Fruit fly (Drosophila melanogaster): ENCODE measurements around the gene REPTOR-BP.

DNA sequence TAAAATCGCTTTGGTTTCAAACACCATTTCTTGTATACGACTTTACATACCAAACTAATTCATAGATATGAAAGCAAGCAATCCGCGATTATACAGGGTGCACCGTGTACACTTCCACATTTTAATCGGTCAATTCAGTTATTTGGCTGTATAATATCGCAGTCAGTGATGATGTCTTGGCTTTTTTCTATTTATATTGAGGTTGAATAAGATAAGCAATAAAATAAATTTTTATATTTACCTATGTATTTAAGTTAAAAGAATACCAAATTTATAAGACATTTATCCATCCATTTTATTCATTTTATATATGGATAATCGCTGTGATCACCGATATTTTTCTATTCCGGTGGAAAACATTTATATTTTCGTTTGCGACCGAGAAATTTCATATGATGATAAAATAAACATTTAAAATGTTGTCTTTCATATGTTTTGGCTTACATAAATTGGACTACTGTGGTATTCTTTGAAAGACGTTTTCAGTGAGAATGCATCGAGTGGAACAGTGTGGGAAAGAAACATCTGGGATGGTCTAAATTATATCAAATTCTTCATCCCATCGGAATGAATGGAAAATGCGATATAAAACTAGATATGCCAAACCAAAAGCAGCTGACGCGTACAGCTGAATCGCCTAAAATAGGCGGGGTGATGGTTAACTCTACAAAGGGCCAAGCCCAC, 37.1 kb upstream of the REPTOR-BP start, which contains the start of gene CG5708:
- TF ChIP-seq Sox14 (GFP tag; optimal IDR thresholded peaks at IDR 0.05), result peak; percentile 9
- no peak for TF ChIP-seq Gug (GFP tag; IDR thresholded peaks at IDR 0.05)
- no peak for TF ChIP-seq CG6276 (GFP tag; optimal IDR thresholded peaks at IDR 0.05)
- TF ChIP-seq OdsH (GFP tag; optimal IDR thresholded peaks at IDR 0.05), result no peak
- TF ChIP-seq Blimp-1 (GFP tag; optimal IDR thresholded peaks at IDR 0.05), result no peak
- TF ChIP-seq acj6 (GFP tag; optimal IDR thresholded peaks at IDR 0.05), result no peak
- no peak for TF ChIP-seq Ets96B (tag; optimal IDR thresholded peaks at IDR 0.05)
- peak; percentile 37 for TF ChIP-seq Met (GFP tag; optimal IDR thresholded peaks at IDR 0.05)
